Worm (Caenorhabditis elegans) whole organism, late embryonic: ENCODE data around the gene ZC404.15.

ENCODE experiments used
- C38D4.7 ChIP-seq: fragments of 200-800 bp; sonication (Bioruptor generic); optimal IDR thresholded peaks from 2 replicates; lab custom pipeline; 2018; ENCODE audit warnings: mild to moderate bottlenecking, missing genetic modification characterization, moderate library complexity, missing compliant biosample characterization
- K02D7.2 ChIP-seq: sonication (generic microtip); optimal IDR thresholded peaks from 2 replicates; lab custom pipeline; 2017; ENCODE audit warnings: mild to moderate bottlenecking, missing genetic modification characterization, missing compliant biosample characterization
- ama-1 ChIP-seq: fragments of 150-350 bp; optimal IDR thresholded peaks from 2 replicates; lab custom pipeline; 2014
- ceh-48 ChIP-seq: sonication (generic microtip); optimal IDR thresholded peaks from 2 replicates; lab custom pipeline; 2016; ENCODE audit warnings: missing genetic modification characterization, inconsistent platforms, missing compliant biosample characterization
- elt-2 ChIP-seq: sonication (generic microtip); optimal IDR thresholded peaks from 2 replicates; lab custom pipeline; 2016; ENCODE audit warnings: missing genetic modification reagents, missing genetic modification characterization, missing compliant biosample characterization
- pag-3 ChIP-seq: sonication (generic microtip); optimal IDR thresholded peaks from 2 replicates; lab custom pipeline; 2016; ENCODE audit warnings: missing compliant biosample characterization, missing genetic modification characterization, borderline replicate concordance
- pax-1 ChIP-seq: fragments of 150-350 bp; optimal IDR thresholded peaks from 2 replicates; lab custom pipeline; 2014; ENCODE audit warnings: missing biosample characterization, missing genetic modification characterization
- pqm-1 ChIP-seq: sonication (generic microtip); optimal IDR thresholded peaks from 2 replicates; lab custom pipeline; 2016; ENCODE audit warnings: missing genetic modification characterization, missing compliant biosample characterization
- sdc-2 ChIP-seq: sonication (generic microtip); optimal IDR thresholded peaks from 2 replicates; lab custom pipeline; 2016; ENCODE audit warnings: missing genotype, missing genetic modification characterization, missing compliant biosample characterization
- unc-42 ChIP-seq: sonication (generic microtip); optimal IDR thresholded peaks from 2 replicates; lab custom pipeline; 2016; ENCODE audit warnings: missing genotype, missing genetic modification characterization, missing compliant biosample characterization
- unc-86 ChIP-seq: sonication (generic microtip); optimal IDR thresholded peaks from 2 replicates; lab custom pipeline; 2016; ENCODE audit warnings: missing genetic modification characterization, missing compliant biosample characterization

- TF ChIP-seq pqm-1 (tag; lab: Kevin White, UChicago) (no peak), unc-42 (no peak), C38D4.7 (no peak), pag-3 (tag; lab: Kevin White, UChicago) (no peak), ama-1 (lab: Kevin White, UChicago) (no peak), K02D7.2 (tag; lab: Kevin White, UChicago) (no peak), pax-1 (tag; lab: Kevin White, UChicago) (no peak), unc-86 (tag; lab: Kevin White, UChicago) (no peak), sdc-2 (no peak), elt-2 (tag; lab: Kevin White, UChicago) (no peak), ceh-48 (tag; lab: Kevin White, UChicago) (no peak)
Measured at ce11 chrV:6773735-6774134, 6.5 kb upstream of the ZC404.15 start, which contains the start of gene ZC404.16.
